Worm (Caenorhabditis elegans) whole organism, young adult: Measurements from ENCODE around the gene srbc-62.

Experiments
- B0261.1 ChIP-seq: sonication (generic microtip); optimal IDR thresholded peaks from 2 replicates; lab custom pipeline; 2016; ENCODE audit warnings: mild to moderate bottlenecking, missing genetic modification characterization, moderate library complexity, missing compliant biosample characterization
- F57A8.1 ChIP-seq: fragments of 200-800 bp; sonication (Bioruptor generic); optimal IDR thresholded peaks from 2 replicates; lab custom pipeline; 2018; ENCODE audit warnings: mild to moderate bottlenecking, missing genetic modification characterization, moderate library complexity, missing compliant biosample characterization
- ama-1 ChIP-seq, 3 experiments: fragments of 150-350 bp in 1 of 3; sonication (generic microtip) in 2 of 3; optimal IDR thresholded peaks; 2 replicates each; lab custom pipeline; 2014 to 2018; ENCODE audit warnings: missing biosample characterization in 2 of 3, missing genetic modification characterization in 2 of 3, missing genetic modification reagents in 2 of 3
- atf-7 ChIP-seq: sonication (generic microtip); optimal IDR thresholded peaks from 2 replicates; lab custom pipeline; 2017; ENCODE audit warnings: mild to moderate bottlenecking, missing genetic modification characterization, missing compliant biosample characterization
- ceh-100 ChIP-seq: fragments of 200-800 bp; sonication (Bioruptor generic); IDR thresholded peaks from 2 replicates; pipeline ENCODE4 v1.3.6; 2022; ENCODE audit warnings: missing genetic modification reagents, missing genetic modification characterization, missing compliant biosample characterization
- egl-18 ChIP-seq: fragments of 200-800 bp; sonication (Bioruptor generic); IDR thresholded peaks from 2 replicates; pipeline ENCODE4 v1.3.6; 2022; ENCODE audit warnings: missing genetic modification reagents, missing genetic modification characterization, missing compliant biosample characterization
- fkh-3 ChIP-seq: sonication (generic microtip); optimal IDR thresholded peaks from 2 replicates; lab custom pipeline; 2016; ENCODE audit warnings: mild to moderate bottlenecking, missing genetic modification characterization, missing compliant biosample characterization
- him-1 ChIP-seq: sonication (generic microtip); optimal IDR thresholded peaks from 2 replicates; lab custom pipeline; 2016; ENCODE audit warnings: missing genotype, missing genetic modification reagents, missing genetic modification characterization, missing compliant biosample characterization
- nfya-1 ChIP-seq: sonication (generic microtip); optimal IDR thresholded peaks from 2 replicates; lab custom pipeline; 2017; ENCODE audit warnings: antibody characterized with exemption, missing compliant biosample characterization, missing genetic modification characterization, borderline replicate concordance; ENCODE audit not compliant: insufficient read depth
- pha-4 ChIP-seq: fragments of 150-350 bp; sonication (generic microtip); optimal IDR thresholded peaks from 2 replicates; lab custom pipeline; 2014; ENCODE audit warnings: missing biosample characterization, missing genetic modification reagents, missing genetic modification characterization
- ztf-25 ChIP-seq: fragments of 200-800 bp; sonication (Bioruptor generic); IDR thresholded peaks from 2 replicates; pipeline ENCODE4 v1.3.6; 2022; ENCODE audit warnings: missing genetic modification reagents, missing genetic modification characterization, missing compliant biosample characterization

DNA sequence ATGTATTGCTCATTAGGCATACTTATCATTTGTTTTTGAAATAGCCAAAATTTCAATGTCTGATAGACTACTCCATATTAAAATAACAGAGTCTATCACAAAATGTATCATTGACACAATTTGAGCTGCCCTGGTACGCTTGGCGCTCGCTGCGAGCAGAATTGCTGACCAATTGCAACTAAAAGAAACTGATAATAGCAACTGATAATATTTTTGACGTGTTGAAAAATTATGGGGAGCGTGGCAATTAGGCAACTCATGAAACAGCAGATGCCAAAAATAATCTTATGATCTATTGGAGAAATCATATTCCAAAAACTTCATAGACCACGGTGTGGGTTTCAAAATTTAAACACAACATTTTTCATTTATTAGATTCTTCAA is 23.5 kb downstream of the srbc-62 start:
- TF ChIP-seq ztf-25 (GFP tag; lab: Robert Waterston, UW), result no peak
- TF ChIP-seq B0261.1 (tag; lab: Kevin White, UChicago), result no peak
- no peak for TF ChIP-seq ama-1 (optimal IDR thresholded peaks at IDR 0.05; lab: Kevin White, UChicago)
- TF ChIP-seq ama-1 (GFP tag; optimal IDR thresholded peaks at IDR 0.05; lab: Kevin White, UChicago), result no peak
- no peak for TF ChIP-seq pha-4 (tag; lab: Kevin White, UChicago)
- TF ChIP-seq egl-18 (GFP tag; lab: Robert Waterston, UW), result no peak
- no peak for TF ChIP-seq fkh-3
- TF ChIP-seq ceh-100, result no peak
- TF ChIP-seq him-1, result no peak
- no peak for TF ChIP-seq nfya-1 (tag; lab: Kevin White, UChicago)
- no peak for TF ChIP-seq atf-7 (tag; lab: Kevin White, UChicago)
- TF ChIP-seq F57A8.1 (GFP tag; lab: Kevin White, UChicago), result no peak
